Worm (Caenorhabditis elegans) whole organism, L1 larva: Measurements from ENCODE around the gene tric-1B.2.
A peak's percentile ranks its signal among the peaks of the same experiment; 100 is the strongest.
"Not testable (repeated sequence)": the region's sequence is repeated elsewhere in the genome, so short reads cannot be mapped to it uniquely, and the experiment has no call there.

Experiments used
- C04F5.9 ChIP-seq: sonication (generic microtip); optimal IDR thresholded peaks from 2 replicates; lab custom pipeline; 2016; ENCODE audit warnings: missing genetic modification characterization, missing compliant biosample characterization
- C16A3.4 ChIP-seq: fragments of 150-350 bp; optimal IDR thresholded peaks from 2 replicates; lab custom pipeline; 2014; ENCODE audit warnings: missing biosample characterization, missing genetic modification characterization
- C34B4.2 ChIP-seq: sonication (generic microtip); optimal IDR thresholded peaks from 2 replicates; lab custom pipeline; 2017; ENCODE audit warnings: mild to moderate bottlenecking, missing genetic modification characterization, missing compliant biosample characterization
- aly-2 ChIP-seq: fragments of 150-350 bp; optimal IDR thresholded peaks from 2 replicates; lab custom pipeline; 2014; ENCODE audit warnings: missing biosample characterization, missing genetic modification characterization
- blmp-1 ChIP-seq: fragments of 150-350 bp; optimal IDR thresholded peaks from 2 replicates; lab custom pipeline; 2014; ENCODE audit warnings: missing biosample characterization, missing genetic modification characterization
- ceh-63 ChIP-seq: fragments of 200-800 bp; sonication (Bioruptor generic); optimal IDR thresholded peaks from 2 replicates; lab custom pipeline; 2018; ENCODE audit warnings: mild to moderate bottlenecking, missing genetic modification characterization, missing compliant biosample characterization
- ceh-8 ChIP-seq: fragments of 200-800 bp; sonication (Bioruptor generic); optimal IDR thresholded peaks from 2 replicates; lab custom pipeline; 2018; ENCODE audit warnings: mild to moderate bottlenecking, missing genetic modification characterization, moderate library complexity, missing compliant biosample characterization
- ceh-88 ChIP-seq: fragments of 200-800 bp; sonication (Bioruptor generic); IDR thresholded peaks from 2 replicates; pipeline ENCODE4 v1.3.6; 2022; ENCODE audit warnings: missing genetic modification characterization, missing compliant biosample characterization
- ceh-90 ChIP-seq: sonication (generic microtip); optimal IDR thresholded peaks from 2 replicates; lab custom pipeline; 2016; ENCODE audit warnings: missing genetic modification characterization, missing compliant biosample characterization
- dpl-1 ChIP-seq, 3 experiments: fragments of 150-350 bp in 2 of 3; sonication (generic microtip) in 1 of 3; optimal IDR thresholded peaks; 2 replicates each; lab custom pipeline; 2014 to 2017; ENCODE audit warnings: missing biosample characterization in 3 of 3, missing genetic modification characterization in 3 of 3, missing genetic modification reagents in 3 of 3
- dsc-1 ChIP-seq: sonication (generic microtip); optimal IDR thresholded peaks from 2 replicates; lab custom pipeline; 2016; ENCODE audit warnings: mild to moderate bottlenecking, missing genetic modification characterization, missing compliant biosample characterization
- efl-1 ChIP-seq, 4 experiments: fragments of 150-350 bp; optimal IDR thresholded peaks in 3 of 4; peaks in 1 of 4; 1 replicate in 1 of 4; 2 replicates in 3 of 4; lab custom pipeline; 2014; ENCODE audit warnings: missing biosample characterization in 2 of 4, missing genetic modification characterization in 2 of 4, missing genetic modification reagents in 2 of 4
- egl-13 ChIP-seq: sonication (generic microtip); optimal IDR thresholded peaks from 2 replicates; lab custom pipeline; 2016; ENCODE audit warnings: missing genotype, missing genetic modification reagents, missing genetic modification characterization, missing compliant biosample characterization
- egl-27 ChIP-seq, 2 experiments: fragments of 150-350 bp in 1 of 2; sonication (generic microtip); optimal IDR thresholded peaks; 3 replicates each; lab custom pipeline; 2017 to 2018; ENCODE audit warnings: missing biosample characterization in 2 of 2, missing genetic modification characterization in 2 of 2, missing genetic modification reagents in 2 of 2
- fkh-10 ChIP-seq: sonication (generic microtip); optimal IDR thresholded peaks from 2 replicates; lab custom pipeline; 2017; ENCODE audit warnings: missing biosample characterization, missing genetic modification reagents, missing genetic modification characterization
- fkh-8 ChIP-seq: sonication (generic microtip); optimal IDR thresholded peaks from 2 replicates; lab custom pipeline; 2016; ENCODE audit warnings: mild to moderate bottlenecking, missing genetic modification characterization, missing compliant biosample characterization
- hlh-17 ChIP-seq: fragments of 200-800 bp; sonication (Bioruptor generic); optimal IDR thresholded peaks from 2 replicates; lab custom pipeline; 2018; ENCODE audit warnings: missing genetic modification characterization, mild to moderate bottlenecking, missing compliant biosample characterization, moderate library complexity, borderline replicate concordance
- isw-1 ChIP-seq: fragments of 200-800 bp; sonication (Bioruptor generic); IDR thresholded peaks from 2 replicates; pipeline ENCODE4 v1.3.6; 2022; ENCODE audit warnings: missing genetic modification characterization, missing compliant biosample characterization
- lin-13 ChIP-seq: fragments of 150-350 bp; optimal IDR thresholded peaks from 2 replicates; lab custom pipeline; 2014; ENCODE audit warnings: missing biosample characterization, missing genetic modification reagents, missing genetic modification characterization
- lin-35 ChIP-seq, 2 experiments: fragments of 150-350 bp; optimal IDR thresholded peaks; 2 replicates each; lab custom pipeline; 2014; ENCODE audit warnings: missing biosample characterization in 2 of 2, missing genetic modification characterization in 2 of 2, missing genetic modification reagents in 2 of 2
- lin-39 ChIP-seq: fragments of 150-350 bp; optimal IDR thresholded peaks from 2 replicates; lab custom pipeline; 2014; ENCODE audit warnings: missing biosample characterization, missing genetic modification reagents, missing genetic modification characterization
- lsy-2 ChIP-seq, 2 experiments: fragments of 150-350 bp; optimal IDR thresholded peaks; 2 replicates each; lab custom pipeline; 2014; ENCODE audit warnings: missing biosample characterization in 2 of 2, missing genetic modification characterization in 2 of 2
- mab-9 ChIP-seq: fragments of 200-800 bp; sonication (Bioruptor generic); IDR thresholded peaks from 2 replicates; pipeline ENCODE4 v1.3.6; 2022; ENCODE audit warnings: missing genetic modification reagents, missing genetic modification characterization, missing compliant biosample characterization
- nhr-12 ChIP-seq: sonication (generic microtip); optimal IDR thresholded peaks from 2 replicates; lab custom pipeline; 2017; ENCODE audit warnings: missing biosample characterization, missing genetic modification characterization
- nhr-237 ChIP-seq: fragments of 150-350 bp; optimal IDR thresholded peaks from 2 replicates; lab custom pipeline; 2014; ENCODE audit warnings: missing biosample characterization, missing genetic modification characterization
- nhr-28 ChIP-seq: fragments of 150-350 bp; optimal IDR thresholded peaks from 2 replicates; lab custom pipeline; 2014; ENCODE audit warnings: missing biosample characterization, missing genetic modification characterization
- nhr-84 ChIP-seq: sonication (generic microtip); optimal IDR thresholded peaks from 2 replicates; lab custom pipeline; 2017; ENCODE audit warnings: missing biosample characterization, missing genetic modification characterization
- nhr-90 ChIP-seq: sonication (generic microtip); optimal IDR thresholded peaks from 2 replicates; lab custom pipeline; 2016; ENCODE audit warnings: mild to moderate bottlenecking, missing genetic modification characterization, missing compliant biosample characterization; ENCODE audit not compliant: poor library complexity
- rnt-1 ChIP-seq: sonication (generic microtip); optimal IDR thresholded peaks from 2 replicates; lab custom pipeline; 2016; ENCODE audit warnings: mild to moderate bottlenecking, missing genetic modification characterization, moderate library complexity, missing compliant biosample characterization
- skn-1 ChIP-seq: fragments of 150-350 bp; optimal IDR thresholded peaks from 2 replicates; lab custom pipeline; 2014; ENCODE audit warnings: missing biosample characterization, missing genetic modification characterization
- snu-23 ChIP-seq: sonication (generic microtip); optimal IDR thresholded peaks from 2 replicates; lab custom pipeline; 2016; ENCODE audit warnings: missing genetic modification characterization, missing compliant biosample characterization
- unc-130 ChIP-seq: fragments of 150-350 bp; optimal IDR thresholded peaks from 2 replicates; lab custom pipeline; 2017; ENCODE audit warnings: missing biosample characterization, missing genetic modification characterization, inconsistent platforms
- unc-30 ChIP-seq: sonication (generic microtip); optimal IDR thresholded peaks from 2 replicates; lab custom pipeline; 2017; ENCODE audit warnings: missing biosample characterization, missing genetic modification characterization
- unc-62 ChIP-seq: fragments of 150-350 bp; optimal IDR thresholded peaks from 2 replicates; lab custom pipeline; 2014; ENCODE audit warnings: missing biosample characterization, missing genetic modification reagents, missing genetic modification characterization
- unc-86 ChIP-seq: sonication (generic microtip); optimal IDR thresholded peaks from 2 replicates; lab custom pipeline; 2016; ENCODE audit warnings: missing genetic modification characterization, missing compliant biosample characterization
- vab-15 ChIP-seq: sonication (generic microtip); optimal IDR thresholded peaks from 2 replicates; lab custom pipeline; 2017; ENCODE audit warnings: missing genotype, mild to moderate bottlenecking, missing genetic modification characterization, missing compliant biosample characterization
- xbp-1 ChIP-seq: sonication (generic microtip); optimal IDR thresholded peaks from 2 replicates; lab custom pipeline; 2016; ENCODE audit warnings: missing genetic modification characterization, missing compliant biosample characterization
- zag-1 ChIP-seq: fragments of 150-350 bp; optimal IDR thresholded peaks from 2 replicates; lab custom pipeline; 2014; ENCODE audit warnings: missing biosample characterization, missing genetic modification characterization
- ztf-11 ChIP-seq, 2 experiments: sonication (generic microtip); optimal IDR thresholded peaks; 2 replicates each; lab custom pipeline; 2016 to 2017; ENCODE audit warnings: missing genetic modification characterization in 2 of 2, missing biosample characterization in 1 of 2, missing compliant biosample characterization in 1 of 2
- ztf-4 ChIP-seq: fragments of 150-350 bp; optimal IDR thresholded peaks from 2 replicates; lab custom pipeline; 2014; ENCODE audit warnings: missing biosample characterization, missing genetic modification characterization

tric-1B.2 gene

DNA sequence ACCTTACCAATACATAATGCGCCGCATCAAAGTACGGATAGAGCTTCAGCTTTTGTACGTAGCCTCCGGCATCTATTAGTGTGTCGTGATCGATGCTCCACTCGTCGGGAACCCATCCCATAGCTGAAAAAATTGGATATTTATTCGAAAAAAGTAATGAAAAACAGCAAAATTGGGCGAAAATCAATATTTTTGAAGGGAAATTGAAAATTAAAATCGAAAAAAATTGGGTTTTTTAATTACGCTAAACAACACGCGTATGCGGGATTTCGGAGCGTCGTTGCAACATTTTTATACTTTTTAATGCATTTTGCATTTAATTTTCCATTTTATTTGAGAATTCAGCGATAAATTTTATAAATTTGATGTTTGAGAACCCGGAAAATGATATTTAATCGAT lies at the start of gene tric-1B.2, which contains the start of gene Y57A10A.29:
TSS of gene tric-1B.2 (minus strand) at position 129 of the 400 bp plus-strand sequence.
TSS of gene Y57A10A.29 (plus strand) at position 303 of the 400 bp plus-strand sequence.
- TF ChIP-seq dpl-1 (GFP tag; optimal IDR thresholded peaks at IDR 0.05; lab: Kevin White, UChicago) (peak in 1 of 3 experiments; percentile 32), lsy-2 (tag; optimal IDR thresholded peaks at IDR 0.05; lab: Kevin White, UChicago) (peak in 1 of 2 experiments; percentile 37), lin-35 (GFP tag; optimal IDR thresholded peaks at IDR 0.05; lab: Kevin White, UChicago) (peak in 1 of 2 experiments; percentile 21), efl-1 (optimal IDR thresholded peaks at IDR 0.05; lab: Kevin White, UChicago) (peak; percentile 10 to 13), efl-1 (GFP tag; optimal IDR thresholded peaks at IDR 0.05 in 1 of 2; lab: Kevin White, UChicago) (peak; percentile 23 to 29), C34B4.2 (no peak)

ce11 chrII:12324159-12324558 lies 45.0 kb upstream of the tric-1B.2 start, which contains the start of gene sre-56:
Gene sre-56, plus strand, starts transcription at chrII:12324459.
- TF ChIP-seq ceh-8 (GFP tag; lab: Kevin White, UChicago) (no peak), unc-86 (tag; lab: Kevin White, UChicago) (no peak), C04F5.9 (no peak)

- TF ChIP-seq vab-15 (no peak), unc-86 (tag; lab: Kevin White, UChicago) (no peak), mab-9 (GFP tag; lab: Robert Waterston, UW) (no peak), lsy-2 (tag; optimal IDR thresholded peaks at IDR 0.05; lab: Kevin White, UChicago) (no peak), unc-62 (GFP tag; lab: Kevin White, UChicago) (no peak), ceh-8 (GFP tag; lab: Kevin White, UChicago) (no peak), ztf-4 (tag; lab: Kevin White, UChicago) (no peak), snu-23 (GFP tag; lab: Kevin White, UChicago) (no peak), isw-1 (no peak), C04F5.9 (no peak), nhr-90 (no peak), unc-30 (no peak), lin-13 (GFP tag; lab: Kevin White, UChicago) (no peak), egl-13 (tag; lab: Kevin White, UChicago) (no peak), ceh-90 (tag; lab: Kevin White, UChicago) (no peak), ceh-63 (no peak), fkh-10 (no peak)
Observed at ce11 chrII:12323305-12323704, 44.1 kb upstream of the tric-1B.2 start, which contains the start of gene sre-53. Gene sre-53, minus strand, starts transcription at chrII:12323405.

ce11 chrII:12318541-12318940 lies 39.4 kb upstream of the tric-1B.2 start, which contains the start of gene sre-49:
Gene sre-49, plus strand, starts transcription at chrII:12318841.
- TF ChIP-seq ztf-4 (tag; lab: Kevin White, UChicago); fkh-8; nhr-237 (tag; lab: Kevin White, UChicago): not testable (repeated sequence)

DNA sequence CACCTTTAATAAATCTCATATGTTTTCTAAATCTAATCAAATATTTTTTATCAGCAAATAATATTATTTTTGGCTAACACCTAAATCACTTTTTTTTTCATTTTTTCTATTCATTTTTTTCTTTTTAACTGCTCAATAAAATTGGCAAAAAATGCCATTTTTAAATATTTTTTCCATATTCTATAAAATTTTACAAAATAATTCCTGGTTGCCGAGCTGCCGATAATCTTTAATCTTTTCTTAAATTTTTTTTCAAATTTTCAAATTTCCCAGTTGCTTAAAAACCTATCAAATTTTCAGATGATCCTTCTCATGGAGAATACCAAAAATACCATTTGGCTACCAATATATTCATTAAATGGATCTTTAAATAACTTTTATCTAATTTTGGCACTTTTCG lies 32.4 kb upstream of the tric-1B.2 start, which contains the start of gene sre-51:
TSS of gene sre-51 (plus strand) at position 301 of the 400 bp plus-strand sequence.
- TF ChIP-seq nhr-28 (tag; lab: Kevin White, UChicago) (no peak), xbp-1 (tag; lab: Kevin White, UChicago) (no peak), egl-27 (tag; optimal IDR thresholded peaks at IDR 0.05; lab: Kevin White, UChicago) (no peak), zag-1 (no peak), nhr-237 (tag; lab: Kevin White, UChicago) (no peak), ceh-88 (GFP tag; lab: Robert Waterston, UW) (no peak), ztf-4 (tag; lab: Kevin White, UChicago) (no peak), unc-86 (tag; lab: Kevin White, UChicago) (no peak), ceh-90 (tag; lab: Kevin White, UChicago) (no peak), dpl-1 (GFP tag; optimal IDR thresholded peaks at IDR 0.05; lab: Kevin White, UChicago) (no peak), blmp-1 (tag; lab: Kevin White, UChicago) (no peak), aly-2 (tag; lab: Kevin White, UChicago) (no peak)
- TF ChIP-seq, all 84 proteins: peak for 0

ce11 chrII:12309614-12310013 lies 30.4 kb upstream of the tric-1B.2 start, which contains the start of gene C50E10.2:
Gene C50E10.2, minus strand, starts transcription at chrII:12309714.
- TF ChIP-seq C04F5.9 (no peak), C16A3.4 (tag; lab: Kevin White, UChicago) (no peak), nhr-28 (tag; lab: Kevin White, UChicago) (no peak), dsc-1 (tag; lab: Kevin White, UChicago) (no peak), skn-1 (tag; lab: Kevin White, UChicago) (no peak), hlh-17 (GFP tag; lab: Kevin White, UChicago) (no peak), ztf-11 (tag; optimal IDR thresholded peaks at IDR 0.05; lab: Kevin White, UChicago) (no peak), unc-86 (tag; lab: Kevin White, UChicago) (no peak), aly-2 (tag; lab: Kevin White, UChicago) (no peak), unc-130 (tag; lab: Kevin White, UChicago) (no peak), mab-9 (GFP tag; lab: Robert Waterston, UW) (no peak), rnt-1 (tag; lab: Kevin White, UChicago) (no peak), nhr-12 (tag; lab: Kevin White, UChicago) (no peak), lin-35 (GFP tag; optimal IDR thresholded peaks at IDR 0.05; lab: Kevin White, UChicago) (no peak), lin-39 (tag; lab: Kevin White, UChicago) (no peak), nhr-84 (no peak)
